Worm (Caenorhabditis elegans): ENCODE data around the gene F36G9.3.

F36G9.3 gene

ce11 chrV:15914774-15915173 lies 42.4 kb upstream of the F36G9.3 start:
- TF ChIP-seq syd-9 (tag; optimal IDR thresholded peaks at IDR 0.05) (no peak), T23F11.4 (GFP tag; optimal IDR thresholded peaks at IDR 0.05) (no peak), zip-5 (tag; optimal IDR thresholded peaks at IDR 0.05) (no peak), rnt-1 (tag; optimal IDR thresholded peaks at IDR 0.05) (no peak), hlh-6 (tag; optimal IDR thresholded peaks at IDR 0.05) (no peak), ceh-24 (tag; optimal IDR thresholded peaks at IDR 0.05) (no peak), ceh-18 (tag; optimal IDR thresholded peaks at IDR 0.05) (no peak), K09A11.1 (tag; optimal IDR thresholded peaks at IDR 0.05; ENCODE audit: insufficient read depth) (no peak), C38D4.7 (GFP tag; optimal IDR thresholded peaks at IDR 0.05) (no peak), nhr-232 (tag; optimal IDR thresholded peaks at IDR 0.05) (no peak), ahr-1 (tag; optimal IDR thresholded peaks at IDR 0.05) (no peak), ama-1 (optimal IDR thresholded peaks at IDR 0.05) (no peak), unc-86 (tag; optimal IDR thresholded peaks at IDR 0.05) (no peak), fkh-10 (GFP tag; optimal IDR thresholded peaks at IDR 0.05) (no peak), fax-1 (tag; optimal IDR thresholded peaks at IDR 0.05) (no peak)

- TF ChIP-seq ceh-45 (GFP tag; IDR thresholded peaks at IDR 0.05), result no peak
- no peak for TF ChIP-seq zip-5 (tag; optimal IDR thresholded peaks at IDR 0.05)
- no peak for TF ChIP-seq ttx-3 (tag; optimal IDR thresholded peaks at IDR 0.05)
- TF ChIP-seq hlh-13 (GFP tag; optimal IDR thresholded peaks at IDR 0.05), result no peak
- TF ChIP-seq F13H6.1 (tag; optimal IDR thresholded peaks at IDR 0.05), result no peak
- TF ChIP-seq ceh-34 (tag; optimal IDR thresholded peaks at IDR 0.05), result no peak
- TF ChIP-seq nhr-11 (tag; optimal IDR thresholded peaks at IDR 0.05), result no peak
- no peak for TF ChIP-seq K02D7.2 (tag; optimal IDR thresholded peaks at IDR 0.05)
- no peak for TF ChIP-seq tbx-2 (tag; optimal IDR thresholded peaks at IDR 0.05)
- no peak for TF ChIP-seq mec-3 (tag; optimal IDR thresholded peaks at IDR 0.05; ENCODE audit: borderline replicate concordance)
- no peak for TF ChIP-seq fkh-6 (tag; optimal IDR thresholded peaks at IDR 0.05)
- TF ChIP-seq dve-1 (tag; optimal IDR thresholded peaks at IDR 0.05), result no peak
- no peak for TF ChIP-seq unc-3 (GFP tag; conservative IDR thresholded peaks at IDR 0.05)
- no peak for TF ChIP-seq unc-3 (tag; optimal IDR thresholded peaks at IDR 0.05)
- no peak for TF ChIP-seq ets-4 (tag; optimal IDR thresholded peaks at IDR 0.05)
Observed at ce11 chrV:15915307-15915706, 41.9 kb upstream of the F36G9.3 start.

ce11 chrV:15915919-15916318 lies 41.3 kb upstream of the F36G9.3 start, which contains the start of gene gst-38:
Gene gst-38 (minus strand): TSS chrV:15916070.
- TF ChIP-seq ztf-16 (tag; optimal IDR thresholded peaks at IDR 0.05), result no peak
- TF ChIP-seq madf-2 (tag; optimal IDR thresholded peaks at IDR 0.05), result no peak
- no peak for TF ChIP-seq hlh-6 (tag; optimal IDR thresholded peaks at IDR 0.05)
- no peak for TF ChIP-seq ceh-6 (GFP tag; optimal IDR thresholded peaks at IDR 0.05)
- TF ChIP-seq ceh-31 (tag; optimal IDR thresholded peaks at IDR 0.05), result no peak
- no peak for TF ChIP-seq pros-1 (tag; optimal IDR thresholded peaks at IDR 0.05)
- no peak for TF ChIP-seq C38D4.7 (GFP tag; optimal IDR thresholded peaks at IDR 0.05)
- TF ChIP-seq odd-2 (tag; optimal IDR thresholded peaks at IDR 0.05), result no peak
- no peak for TF ChIP-seq hlh-30 (tag; optimal IDR thresholded peaks at IDR 0.05; ENCODE audit: insufficient read depth)
- TF ChIP-seq F13H6.1 (tag; optimal IDR thresholded peaks at IDR 0.05), result no peak
- TF ChIP-seq zip-5 (tag; optimal IDR thresholded peaks at IDR 0.05), result no peak
- TF ChIP-seq unc-86 (tag; optimal IDR thresholded peaks at IDR 0.05), result no peak
- TF ChIP-seq ceh-18 (tag; optimal IDR thresholded peaks at IDR 0.05), result no peak
- no peak for TF ChIP-seq nfya-1 (tag; optimal IDR thresholded peaks at IDR 0.05)
- TF ChIP-seq ahr-1 (tag; optimal IDR thresholded peaks at IDR 0.05), result no peak
- TF ChIP-seq fax-1 (tag; optimal IDR thresholded peaks at IDR 0.05), result no peak
- TF ChIP-seq tbx-2 (tag; optimal IDR thresholded peaks at IDR 0.05), result no peak
- no peak for TF ChIP-seq hlh-13 (GFP tag; optimal IDR thresholded peaks at IDR 0.05)
- no peak for TF ChIP-seq ceh-19 (GFP tag; optimal IDR thresholded peaks at IDR 0.05)

ce11 chrV:15917458-15917857 lies 39.7 kb upstream of the F36G9.3 start, which contains the start of gene F35E8.9:
Gene F35E8.9 (minus strand): TSS chrV:15917558.
- TF ChIP-seq ceh-48 (tag; optimal IDR thresholded peaks at IDR 0.05), result no peak
- no peak for TF ChIP-seq pag-3 (tag; optimal IDR thresholded peaks at IDR 0.05; ENCODE audit: borderline replicate concordance)
- TF ChIP-seq odd-2 (tag; optimal IDR thresholded peaks at IDR 0.05), result no peak
- TF ChIP-seq C38D4.7 (GFP tag; optimal IDR thresholded peaks at IDR 0.05), result no peak
- TF ChIP-seq fkh-10 (GFP tag; optimal IDR thresholded peaks at IDR 0.05), result no peak
- no peak for TF ChIP-seq che-1 (tag; optimal IDR thresholded peaks at IDR 0.05)
- TF ChIP-seq fax-1 (tag; optimal IDR thresholded peaks at IDR 0.05), result no peak
- TF ChIP-seq unc-86 (tag; optimal IDR thresholded peaks at IDR 0.05), result no peak
- TF ChIP-seq ceh-18 (tag; optimal IDR thresholded peaks at IDR 0.05), result no peak
- no peak for TF ChIP-seq syd-9 (tag; optimal IDR thresholded peaks at IDR 0.05)
- TF ChIP-seq C08G9.2 (tag; optimal IDR thresholded peaks at IDR 0.05), result no peak
